Fruit fly (Drosophila melanogaster) whole organism, prepupa: Measurements from ENCODE around the gene fwd.

ENCODE experiments used
- CG11762 ChIP-seq: fragments of 200-800 bp; sonication (Bioruptor generic); optimal IDR thresholded peaks from 3 replicates; lab custom pipeline; 2016; ENCODE audit warnings: missing biosample characterization, missing genetic modification characterization; ENCODE audit not compliant: insufficient read depth
- CG34406 ChIP-seq: fragments of 200-800 bp; sonication (Bioruptor generic); optimal IDR thresholded peaks from 3 replicates; lab custom pipeline; 2016; ENCODE audit warnings: missing biosample characterization, missing genetic modification characterization
- Ets96B ChIP-seq: fragments of 200-800 bp; optimal IDR thresholded peaks from 2 replicates; lab custom pipeline; 2019; ENCODE audit warnings: missing biosample characterization, mild to moderate bottlenecking, missing genetic modification characterization, moderate library complexity
- Lpt ChIP-seq: fragments of 200-800 bp; sonication (Bioruptor generic); optimal IDR thresholded peaks from 3 replicates; lab custom pipeline; 2016; ENCODE audit warnings: missing biosample characterization, missing genetic modification characterization

DNA sequence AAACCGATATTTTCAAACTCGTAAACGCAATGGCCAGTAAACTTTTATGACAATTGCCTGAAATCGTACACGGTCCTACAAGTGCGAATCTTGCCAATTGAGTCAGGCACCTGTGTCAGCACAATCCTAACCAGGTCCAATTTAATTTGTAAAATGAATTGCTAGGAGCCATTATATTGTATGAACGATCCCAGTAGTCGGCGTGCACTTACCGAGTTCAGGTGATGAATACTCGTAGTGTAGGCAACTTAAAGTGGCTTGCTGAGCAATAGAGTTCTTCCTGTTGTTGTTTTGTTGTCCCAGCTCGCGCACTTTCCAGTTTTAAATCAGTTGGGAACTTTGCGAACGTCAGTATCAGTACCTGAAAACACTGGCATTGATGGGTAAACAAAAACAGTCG is 20.9 kb upstream of the fwd start:
- TF ChIP-seq CG34406 (GFP tag; lab: Kevin White, UChicago) (no peak), Lpt (GFP tag; lab: Kevin White, UChicago) (no peak), CG11762 (GFP tag; lab: Kevin White, UChicago) (no peak), Ets96B (tag; lab: Kevin White, UChicago) (no peak)
